Fruit fly (Drosophila melanogaster) whole organism: ENCODE results near the gene sdt.

Source experiments
- CG8478 ChIP-seq: fragments of >200 bp; optimal IDR thresholded peaks from 2 replicates; lab custom pipeline; 2018; ENCODE audit warnings: inconsistent platforms
- Dll ChIP-seq: fragments of >200 bp; optimal IDR thresholded peaks from 2 replicates; lab custom pipeline; 2017
- EcR ChIP-seq, 2 experiments: fragments of >200 bp; optimal IDR thresholded peaks; 2 replicates each; lab custom pipeline; 2017; ENCODE audit warnings: missing biosample characterization in 2 of 2, missing genetic modification characterization in 2 of 2, missing genetic modification reagents in 2 of 2
- psq ChIP-seq: fragments of >200 bp; optimal IDR thresholded peaks from 2 replicates; lab custom pipeline; 2017
- usp ChIP-seq: fragments of >200 bp; optimal IDR thresholded peaks from 2 replicates; lab custom pipeline; 2017; ENCODE audit warnings: missing biosample characterization, missing genetic modification characterization, mixed read lengths

- TF ChIP-seq CG8478 (lab: Kevin White, UChicago): no peak
- no peak for TF ChIP-seq Dll (lab: Kevin White, UChicago)
- no peak for TF ChIP-seq psq (lab: Kevin White, UChicago)
- TF ChIP-seq usp: no peak
- no peak for TF ChIP-seq EcR (GFP tag; optimal IDR thresholded peaks at IDR 0.05; lab: Kevin White, UChicago)
Observed at dm6 chrX:8242298-8242697, 63.9 kb downstream of the sdt start, which contains the start of gene Trxr1.
